Worm (Caenorhabditis elegans): ENCODE measurements around the gene C27D8.2.

- TF ChIP-seq pha-4 (tag; optimal IDR thresholded peaks at IDR 0.05) (no peak), nhr-2 (tag; optimal IDR thresholded peaks at IDR 0.05) (no peak), sem-2 (GFP tag; optimal IDR thresholded peaks at IDR 0.05) (no peak), nhr-237 (tag; optimal IDR thresholded peaks at IDR 0.05) (no peak), lin-13 (tag; optimal IDR thresholded peaks at IDR 0.05) (no peak), unc-62 (GFP tag; optimal IDR thresholded peaks at IDR 0.05) (no peak), cnd-1 (tag; optimal IDR thresholded peaks at IDR 0.05) (no peak), ces-1 (GFP tag; optimal IDR thresholded peaks at IDR 0.05) (no peak), blmp-1 (tag; optimal IDR thresholded peaks at IDR 0.05) (no peak), unc-39 (tag; optimal IDR thresholded peaks at IDR 0.05) (no peak), snpc-4 (tag; optimal IDR thresholded peaks at IDR 0.05) (no peak), nhr-76 (tag; optimal IDR thresholded peaks at IDR 0.05) (no peak), zip-8 (tag; optimal IDR thresholded peaks at IDR 0.05) (no peak)
These were observed 8.6 kb downstream of the C27D8.2 start, which contains the start of gene idpp-7 for ce11 chrIV:12719664-12720063.

All from whole organism, mixed stage, embryonic.